Worm (Caenorhabditis elegans) whole organism, dauer: ENCODE measurements around the gene ZK105.1.

ENCODE experiments used
- unc-62 ChIP-seq: sonication (generic microtip); optimal IDR thresholded peaks from 2 replicates; lab custom pipeline; 2017; ENCODE audit warnings: missing biosample characterization, missing genetic modification reagents, missing genetic modification characterization

The ZK105.1 gene

DNA sequence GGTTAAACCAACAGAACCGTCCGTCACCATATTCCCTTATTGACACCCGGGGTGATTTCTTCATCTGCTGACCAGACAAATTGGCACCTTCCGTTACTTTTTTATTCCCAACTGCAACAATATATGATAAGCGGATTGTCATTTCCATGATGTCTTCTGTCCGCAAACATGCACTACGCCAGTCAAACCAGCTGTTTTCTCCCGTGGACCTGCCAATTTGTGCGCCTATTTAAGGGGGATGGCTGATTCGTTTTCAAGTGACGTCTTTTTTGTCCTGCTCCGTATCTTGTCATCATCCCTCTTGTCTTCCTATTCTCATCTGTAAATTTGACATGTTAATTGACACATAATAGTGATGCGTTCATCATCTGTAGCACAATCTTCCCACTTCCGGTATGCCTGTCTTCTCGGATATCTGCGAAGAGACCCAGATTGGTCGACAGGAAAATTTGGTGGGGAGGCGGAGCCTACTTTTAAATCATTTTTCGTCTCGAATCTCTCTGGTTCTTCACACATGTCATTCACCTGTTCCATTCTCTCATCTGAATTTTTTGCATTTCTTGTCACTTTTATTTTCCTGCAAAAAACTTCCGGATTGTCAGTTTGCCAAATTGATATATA is 34.3 kb downstream of the ZK105.1 start:
- TF ChIP-seq unc-62 (GFP tag; lab: Kevin White, UChicago) = no peak

DNA sequence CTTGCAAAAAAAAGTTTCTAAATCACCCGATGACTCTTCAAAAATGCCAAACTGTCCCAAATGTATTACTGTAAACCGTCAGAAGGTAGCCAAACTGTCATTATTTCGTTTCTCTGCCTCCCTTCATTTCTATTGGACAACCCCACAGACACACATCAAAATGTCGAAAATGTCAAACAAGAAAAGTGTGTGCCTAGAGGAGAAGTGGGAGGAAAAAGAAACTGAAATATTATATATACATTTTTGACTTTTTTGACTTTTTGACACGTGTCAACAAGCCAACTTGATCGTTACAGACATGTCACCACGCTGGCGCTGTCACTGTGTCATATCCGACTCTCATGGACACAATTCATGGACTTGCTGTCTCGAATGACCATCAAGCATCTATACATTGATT is 35.9 kb downstream of the ZK105.1 start:
- TF ChIP-seq unc-62 (GFP tag; lab: Kevin White, UChicago) = no peak

DNA sequence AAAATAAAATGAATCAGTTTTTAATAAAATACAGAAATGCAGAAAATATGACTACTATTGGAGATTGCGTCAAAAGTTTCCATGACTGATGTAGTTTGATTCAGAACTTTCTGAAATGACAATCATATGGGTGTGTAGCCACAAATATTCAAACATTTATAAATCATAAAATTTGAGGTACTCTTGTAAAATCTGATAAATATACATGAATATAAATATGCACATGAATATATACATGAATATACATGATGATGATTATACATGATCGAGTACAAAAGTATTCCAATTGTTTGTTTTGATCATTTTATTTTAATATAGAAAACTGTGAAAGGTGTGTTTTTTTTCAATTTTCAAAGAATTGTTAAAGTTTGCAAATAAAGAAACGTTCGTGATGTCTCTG is 40.8 kb downstream of the ZK105.1 start, which contains the start of gene T05B11.4:
Gene T05B11.4, minus strand, starts transcription at position 101 of the 400 bp plus-strand sequence.
- no peak for TF ChIP-seq unc-62 (GFP tag; lab: Kevin White, UChicago)

DNA sequence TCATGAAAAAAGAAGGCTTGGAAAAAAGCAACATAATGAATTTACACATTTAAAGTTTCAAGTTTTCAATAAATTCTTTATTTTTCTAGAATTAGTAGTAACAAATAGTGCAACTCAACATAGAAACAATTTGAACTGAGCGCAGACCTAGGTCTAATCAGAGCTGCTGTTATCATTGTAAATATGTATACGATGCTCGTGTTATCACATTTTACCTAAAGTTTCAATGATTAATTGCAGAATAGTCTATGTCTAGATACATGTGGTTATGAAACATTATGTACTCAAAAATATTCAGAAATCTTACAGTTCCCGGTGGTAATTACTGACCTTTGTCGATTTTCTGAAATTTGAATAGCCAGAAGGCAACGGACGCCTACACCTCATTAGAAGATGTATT is 42.2 kb downstream of the ZK105.1 start:
- TF ChIP-seq unc-62 (GFP tag; lab: Kevin White, UChicago) = no peak

DNA sequence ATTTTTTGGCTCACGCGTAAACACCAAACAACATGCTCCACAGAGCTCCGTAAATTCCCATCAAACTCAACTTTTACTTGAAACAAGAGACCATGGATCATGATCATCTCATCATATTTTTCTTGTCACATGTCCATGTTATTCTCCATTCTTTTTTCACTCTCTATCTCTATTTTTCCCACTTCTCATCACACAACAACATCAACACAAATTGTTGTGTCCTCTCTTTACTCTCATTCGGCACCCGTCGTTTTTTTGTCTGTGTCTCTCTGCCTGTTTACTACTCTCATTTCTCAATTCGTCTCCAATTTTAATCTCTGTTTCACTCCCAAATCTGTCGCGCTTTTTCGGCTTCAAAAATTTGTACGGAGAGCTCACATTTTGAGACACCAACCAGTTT is 45.5 kb downstream of the ZK105.1 start:
- TF ChIP-seq unc-62 (GFP tag; lab: Kevin White, UChicago) = no peak

DNA sequence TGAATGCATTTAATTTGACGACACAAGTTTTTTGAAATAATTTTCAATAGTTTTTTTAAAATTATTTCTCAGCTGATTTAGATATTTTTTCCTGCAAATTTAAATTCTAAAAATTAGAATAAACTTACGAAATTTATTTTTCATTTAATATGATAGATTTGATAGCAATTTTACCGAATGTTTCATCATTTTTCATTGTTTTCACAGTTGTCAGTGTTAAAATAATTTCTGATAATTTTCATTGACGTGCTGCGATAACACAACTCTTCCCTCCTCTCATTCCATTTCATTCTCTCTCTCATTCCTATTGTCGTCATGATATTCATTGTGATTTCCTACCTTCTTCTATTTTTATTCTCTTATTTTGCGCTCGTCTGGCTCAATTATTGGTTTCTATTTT is 46.4 kb downstream of the ZK105.1 start, which contains the start of gene hint-3:
Gene hint-3, plus strand, starts transcription at position 301 of the 400 bp plus-strand sequence.
- TF ChIP-seq unc-62 (GFP tag; lab: Kevin White, UChicago) = no peak

DNA sequence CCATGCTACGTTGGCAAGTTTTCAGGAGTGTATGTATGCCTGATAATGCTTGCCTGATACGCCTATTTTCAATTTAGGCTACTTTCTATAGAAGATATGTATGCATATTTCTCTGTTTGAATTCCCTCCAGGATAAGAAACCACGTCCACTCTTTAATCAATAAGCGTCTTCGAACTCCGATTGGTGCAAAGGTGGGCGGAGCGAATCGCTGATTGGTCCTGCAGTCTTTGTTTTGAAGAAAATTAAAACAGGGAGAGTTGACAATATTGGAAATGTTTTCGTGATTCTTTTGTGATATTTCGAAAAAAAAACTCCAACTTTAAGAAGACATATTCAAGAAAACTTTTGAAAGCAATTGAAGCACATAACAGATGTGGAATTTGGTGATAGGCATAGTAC is 48.1 kb downstream of the ZK105.1 start:
- no peak for TF ChIP-seq unc-62 (GFP tag; lab: Kevin White, UChicago)
